Fruit fly (Drosophila melanogaster): ENCODE measurements around the gene Spn28F.

- TF ChIP-seq psq (GFP tag; optimal IDR thresholded peaks at IDR 0.05) (no peak), brk (GFP tag; optimal IDR thresholded peaks at IDR 0.05) (no peak), sage (GFP tag; optimal IDR thresholded peaks at IDR 0.05) (no peak), Hr78 (GFP tag; optimal IDR thresholded peaks at IDR 0.05) (no peak), tai (GFP tag; optimal IDR thresholded peaks at IDR 0.05) (no peak), Hr83 (GFP tag; optimal IDR thresholded peaks at IDR 0.05; ENCODE audit: poor library complexity, severe bottlenecking) (no peak), dmrt93B (GFP tag; optimal IDR thresholded peaks at IDR 0.05) (no peak), h (GFP tag; optimal IDR thresholded peaks at IDR 0.05) (no peak), Myc (optimal IDR thresholded peaks at IDR 0.05) (no peak), sv (GFP tag; optimal IDR thresholded peaks at IDR 0.05) (no peak), rgr (GFP tag; optimal IDR thresholded peaks at IDR 0.05) (no peak), CrebA (GFP tag; optimal IDR thresholded peaks at IDR 0.05; ENCODE audit: borderline replicate concordance) (no peak), usp (GFP tag; optimal IDR thresholded peaks at IDR 0.05) (no peak), br (GFP tag; optimal IDR thresholded peaks at IDR 0.05) (no peak)
These were observed 35.3 kb upstream of the Spn28F start for dm6 chr2L:8276880-8277279.
